Worm (Caenorhabditis elegans) whole organism, L4 larva: Measurements from ENCODE around the gene otpl-1.
A peak's percentile ranks its signal among the peaks of the same experiment; 100 is the strongest.

Source experiments
- T20F7.1 ChIP-seq: fragments of 200-800 bp; sonication (Bioruptor generic); optimal IDR thresholded peaks from 2 replicates; lab custom pipeline; 2018; ENCODE audit warnings: mild to moderate bottlenecking, missing genetic modification characterization, missing compliant biosample characterization
- ZK546.5 ChIP-seq, 2 experiments: sonication (generic microtip); optimal IDR thresholded peaks; 2 replicates each; lab custom pipeline; 2017; ENCODE audit warnings: missing biosample characterization in 2 of 2, missing genetic modification characterization in 2 of 2
- aha-1 ChIP-seq: fragments of 150-350 bp; peaks from one replicate; lab custom pipeline; 2014; ENCODE audit warnings: missing biosample characterization, missing genetic modification characterization
- attf-4 ChIP-seq: sonication (generic microtip); optimal IDR thresholded peaks from 3 replicates; lab custom pipeline; 2017; ENCODE audit warnings: missing biosample characterization, missing genetic modification characterization
- ceh-28 ChIP-seq: fragments of 150-350 bp; optimal IDR thresholded peaks from 2 replicates; lab custom pipeline; 2014; ENCODE audit warnings: missing biosample characterization, missing genetic modification reagents, missing genetic modification characterization
- dve-1 ChIP-seq: sonication (generic microtip); optimal IDR thresholded peaks from 2 replicates; lab custom pipeline; 2017; ENCODE audit warnings: antibody characterized with exemption, mild to moderate bottlenecking, missing genetic modification characterization, missing compliant biosample characterization; ENCODE audit not compliant: insufficient read depth
- egl-27 ChIP-seq: sonication (generic microtip); optimal IDR thresholded peaks from 3 replicates; lab custom pipeline; 2017; ENCODE audit warnings: missing biosample characterization, missing genetic modification reagents, missing genetic modification characterization
- gei-8 ChIP-seq: fragments of 200-800 bp; sonication (Bioruptor generic); optimal IDR thresholded peaks from 2 replicates; lab custom pipeline; 2018; ENCODE audit warnings: mild to moderate bottlenecking, missing genetic modification characterization, missing compliant biosample characterization
- hlh-30 ChIP-seq: sonication (generic microtip); optimal IDR thresholded peaks from 2 replicates; lab custom pipeline; 2017; ENCODE audit warnings: antibody characterized with exemption, mild to moderate bottlenecking, missing genetic modification characterization, missing compliant biosample characterization; ENCODE audit not compliant: insufficient read depth
- hmg-1.1 ChIP-seq: fragments of 200-800 bp; sonication (Bioruptor generic); IDR thresholded peaks from 2 replicates; pipeline ENCODE4 v1.3.6; 2022; ENCODE audit warnings: missing genetic modification reagents, missing genetic modification characterization, missing compliant biosample characterization
- lir-3 ChIP-seq: sonication (generic microtip); optimal IDR thresholded peaks from 2 replicates; lab custom pipeline; 2016; ENCODE audit warnings: mild to moderate bottlenecking, missing genetic modification characterization, missing compliant biosample characterization
- madf-9 ChIP-seq: fragments of 200-800 bp; sonication (Bioruptor generic); conservative IDR thresholded peaks from 2 replicates; pipeline ENCODE4 v1.3.6; 2022; ENCODE audit warnings: missing genetic modification reagents, missing genetic modification characterization, missing compliant biosample characterization
- mep-1 ChIP-seq: fragments of 150-350 bp; sonication (generic microtip); optimal IDR thresholded peaks from 3 replicates; lab custom pipeline; 2014; ENCODE audit warnings: missing biosample characterization, missing genetic modification characterization
- mxl-3 ChIP-seq: fragments of 200-800 bp; sonication (Bioruptor generic); optimal IDR thresholded peaks from 2 replicates; lab custom pipeline; 2018; ENCODE audit warnings: mild to moderate bottlenecking, missing genetic modification characterization, missing compliant biosample characterization
- nhr-11 ChIP-seq: fragments of 150-350 bp; optimal IDR thresholded peaks from 2 replicates; lab custom pipeline; 2014; ENCODE audit warnings: missing biosample characterization, missing genetic modification characterization
- nhr-237 ChIP-seq: sonication (generic microtip); optimal IDR thresholded peaks from 2 replicates; lab custom pipeline; 2017; ENCODE audit warnings: missing biosample characterization, missing genetic modification characterization
- nhr-42 ChIP-seq: fragments of 200-800 bp; sonication (Bioruptor generic); IDR thresholded peaks from 2 replicates; pipeline ENCODE4 v1.3.6; 2022; ENCODE audit warnings: missing genetic modification characterization, missing compliant biosample characterization
- nhr-76 ChIP-seq: fragments of 150-350 bp; optimal IDR thresholded peaks from 2 replicates; lab custom pipeline; 2014; ENCODE audit warnings: missing biosample characterization, missing genetic modification characterization
- nhr-77 ChIP-seq: fragments of 150-350 bp; optimal IDR thresholded peaks from 2 replicates; lab custom pipeline; 2014; ENCODE audit warnings: missing biosample characterization, missing genetic modification characterization
- pha-4 ChIP-seq, 2 experiments: fragments of 150-350 bp in 1 of 2; fragments of 200-800 bp in 1 of 2; sonication (Bioruptor generic) in 1 of 2; IDR thresholded peaks in 1 of 2; optimal IDR thresholded peaks in 1 of 2; 2 replicates each; pipeline versions ENCODE4 v1.3.6 to Lab custom; 2014 to 2022; ENCODE audit warnings: missing genetic modification characterization in 2 of 2, missing genetic modification reagents in 2 of 2, missing biosample characterization in 1 of 2, missing compliant biosample characterization in 1 of 2
- saeg-2 ChIP-seq: fragments of 200-800 bp; sonication (Bioruptor generic); IDR thresholded peaks from 2 replicates; pipeline ENCODE4 v1.3.6; 2022; ENCODE audit warnings: missing genetic modification reagents, missing genetic modification characterization, missing compliant biosample characterization
- set-16 ChIP-seq: fragments of 200-800 bp; sonication (Bioruptor generic); IDR thresholded peaks from 2 replicates; pipeline ENCODE4 v1.3.6; 2022; ENCODE audit warnings: missing genetic modification reagents, missing genetic modification characterization, missing compliant biosample characterization
- snpc-4 ChIP-seq: fragments of 150-350 bp; optimal IDR thresholded peaks from 2 replicates; lab custom pipeline; 2014; ENCODE audit warnings: missing biosample characterization, missing genetic modification characterization
- spr-3 ChIP-seq: fragments of 200-800 bp; sonication (Bioruptor generic); optimal IDR thresholded peaks from 2 replicates; lab custom pipeline; 2018; ENCODE audit warnings: mild to moderate bottlenecking, missing genetic modification characterization, missing compliant biosample characterization
- unc-62 ChIP-seq, 3 experiments: fragments of 150-350 bp in 1 of 3; sonication (generic microtip); optimal IDR thresholded peaks in 2 of 3; peaks in 1 of 3; 1 replicate in 1 of 3; 2 replicates in 2 of 3; lab custom pipeline; 2014 to 2017; ENCODE audit warnings: missing biosample characterization in 3 of 3, missing genetic modification characterization in 3 of 3, missing genetic modification reagents in 3 of 3, missing genotype in 1 of 3
- vab-7 ChIP-seq: fragments of 200-800 bp; sonication (Bioruptor generic); IDR thresholded peaks from 2 replicates; pipeline ENCODE4 v1.3.6; 2022; ENCODE audit warnings: missing genetic modification reagents, missing genetic modification characterization, missing compliant biosample characterization
- zag-1 ChIP-seq: fragments of 150-350 bp; optimal IDR thresholded peaks from 2 replicates; lab custom pipeline; 2014; ENCODE audit warnings: missing biosample characterization, missing genetic modification characterization
- zfp-3 ChIP-seq: fragments of 200-800 bp; sonication (Bioruptor generic); conservative IDR thresholded peaks from 2 replicates; pipeline ENCODE4 v1.3.6; 2022; ENCODE audit warnings: missing genetic modification reagents, missing genetic modification characterization, missing compliant biosample characterization
- zip-11 ChIP-seq: fragments of 200-800 bp; sonication (Bioruptor generic); IDR thresholded peaks from 2 replicates; pipeline ENCODE4 v1.3.6; 2022; ENCODE audit warnings: missing genetic modification characterization, missing compliant biosample characterization
- zip-2 ChIP-seq: fragments of 150-350 bp; optimal IDR thresholded peaks from 2 replicates; lab custom pipeline; 2014; ENCODE audit warnings: missing biosample characterization, missing genetic modification characterization

The otpl-1 gene

ce11 chrIV:3524584-3525020, 44.2 kb upstream of the otpl-1 start (continued):
- TF ChIP-seq mep-1 (tag; lab: Kevin White, UChicago) (peak; percentile 69), egl-27 (no peak), attf-4 (tag; lab: Kevin White, UChicago) (no peak), vab-7 (GFP tag; lab: Robert Waterston, UW) (peak; percentile 77), ZK546.5 (tag; optimal IDR thresholded peaks at IDR 0.05; lab: Kevin White, UChicago) (no peak), zip-2 (tag; lab: Kevin White, UChicago) (peak; percentile 32), lir-3 (tag; lab: Kevin White, UChicago) (peak; percentile 7), nhr-11 (tag; lab: Kevin White, UChicago) (peak; percentile 49), aha-1 (peak; percentile 84), zag-1 (no peak), nhr-42 (GFP tag; lab: Robert Waterston, UW) (no peak), spr-3 (peak; percentile 65), T20F7.1 (GFP tag; lab: Kevin White, UChicago) (no peak), snpc-4 (tag; lab: Kevin White, UChicago) (no peak), zip-11 (no peak), pha-4 (GFP tag; IDR thresholded peaks at IDR 0.05; lab: Robert Waterston, UW) (peak; percentile 70; the same call in 1 of the 2 replicates), pha-4 (tag; optimal IDR thresholded peaks at IDR 0.05; lab: Kevin White, UChicago) (no peak), nhr-77 (tag; lab: Kevin White, UChicago) (no peak)
- TF ChIP-seq, all 104 proteins: peak for 60

ce11 chrIV:3526144-3526797, 42.5 kb upstream of the otpl-1 start:
- TF ChIP-seq mxl-3 (GFP tag; lab: Kevin White, UChicago), result no peak
- TF ChIP-seq nhr-76 (tag; lab: Kevin White, UChicago), result no peak
- no peak for TF ChIP-seq hlh-30 (tag; lab: Kevin White, UChicago)
- TF ChIP-seq gei-8 (GFP tag; lab: Kevin White, UChicago), result no peak
- peak in 1 of 2 experiments; percentile 82 for TF ChIP-seq unc-62 (GFP tag; optimal IDR thresholded peaks at IDR 0.05 in 1 of 2; lab: Kevin White, UChicago)
- no peak for TF ChIP-seq unc-62 (tag; optimal IDR thresholded peaks at IDR 0.05; lab: Kevin White, UChicago)
- TF ChIP-seq lir-3 (tag; lab: Kevin White, UChicago), result no peak
- TF ChIP-seq dve-1, result no peak

ce11 chrIV:3526831-3527404, 41.9 kb upstream of the otpl-1 start, which contains the start of gene M57.2:
Gene M57.2, plus strand, starts transcription at chrIV:3527354.
- no peak for TF ChIP-seq zip-2 (tag; lab: Kevin White, UChicago)
- no peak for TF ChIP-seq hmg-1.1 (GFP tag; lab: Robert Waterston, UW)

ce11 chrIV:3527878-3528277, 40.9 kb upstream of the otpl-1 start:
- TF ChIP-seq zfp-3 (GFP tag; lab: Robert Waterston, UW) (no peak), unc-62 (GFP tag; optimal IDR thresholded peaks at IDR 0.05 in 1 of 2; lab: Kevin White, UChicago) (peak in 1 of 2 experiments; percentile 40), unc-62 (tag; optimal IDR thresholded peaks at IDR 0.05; lab: Kevin White, UChicago) (no peak), ceh-28 (tag; lab: Kevin White, UChicago) (peak; percentile 67)

ce11 chrIV:3531535-3531934, 37.2 kb upstream of the otpl-1 start:
- TF ChIP-seq saeg-2 (GFP tag; lab: Robert Waterston, UW) (no peak), gei-8 (GFP tag; lab: Kevin White, UChicago) (no peak), set-16 (GFP tag; lab: Robert Waterston, UW) (no peak), ZK546.5 (tag; optimal IDR thresholded peaks at IDR 0.05; lab: Kevin White, UChicago) (no peak), madf-9 (GFP tag; lab: Robert Waterston, UW) (no peak), nhr-237 (tag; lab: Kevin White, UChicago) (no peak), ceh-28 (tag; lab: Kevin White, UChicago) (peak; percentile 92)
